Fruit fly (Drosophila melanogaster) whole organism, prepupa: Measurements from ENCODE around the gene Edc3.
A peak's percentile ranks its signal among the peaks of the same experiment; 100 is the strongest.

Source experiments
- CG10631 ChIP-seq: fragments of 200-800 bp; sonication (Bioruptor generic); optimal IDR thresholded peaks from 2 replicates; lab custom pipeline; 2016; ENCODE audit warnings: missing biosample characterization, missing genetic modification characterization
- CG10669 ChIP-seq: fragments of 200-800 bp; sonication (Bioruptor generic); optimal IDR thresholded peaks from 3 replicates; lab custom pipeline; 2018; ENCODE audit warnings: missing biosample characterization, mild to moderate bottlenecking, missing genetic modification characterization, moderate library complexity
- CG11294 ChIP-seq: fragments of 200-800 bp; sonication (Bioruptor generic); IDR thresholded peaks from 2 replicates; pipeline ENCODE4 v1.3.6; 2022; ENCODE audit warnings: missing biosample characterization, missing genetic modification characterization
- CG11762 ChIP-seq: fragments of 200-800 bp; sonication (Bioruptor generic); optimal IDR thresholded peaks from 3 replicates; lab custom pipeline; 2016; ENCODE audit warnings: missing biosample characterization, missing genetic modification characterization; ENCODE audit not compliant: insufficient read depth
- CG15336 ChIP-seq: fragments of 200-800 bp; sonication (Bioruptor generic); IDR thresholded peaks from 2 replicates; pipeline ENCODE4 v1.3.6; 2022; ENCODE audit warnings: missing biosample characterization, missing genetic modification characterization
- CG1621 ChIP-seq: fragments of 200-800 bp; sonication (Bioruptor generic); optimal IDR thresholded peaks from 3 replicates; lab custom pipeline; 2018; ENCODE audit warnings: missing biosample characterization, mild to moderate bottlenecking, missing genetic modification characterization
- CG16779 ChIP-seq: fragments of 200-800 bp; sonication (Bioruptor generic); optimal IDR thresholded peaks from 3 replicates; lab custom pipeline; 2017; ENCODE audit warnings: missing biosample characterization, mild to moderate bottlenecking, missing genetic modification characterization
- CG32006 ChIP-seq: fragments of 200-800 bp; sonication (Bioruptor generic); optimal IDR thresholded peaks from 3 replicates; lab custom pipeline; 2017; ENCODE audit warnings: missing biosample characterization, mild to moderate bottlenecking, missing genetic modification characterization
- CG3919 ChIP-seq: fragments of 200-800 bp; sonication (Bioruptor generic); optimal IDR thresholded peaks from 3 replicates; lab custom pipeline; 2016; ENCODE audit warnings: missing biosample characterization, missing genetic modification characterization
- CG4318 ChIP-seq: fragments of 200-800 bp; sonication (Bioruptor generic); optimal IDR thresholded peaks from 3 replicates; lab custom pipeline; 2017; ENCODE audit warnings: missing biosample characterization, mild to moderate bottlenecking, missing genetic modification characterization
- CG6163 ChIP-seq: fragments of 200-800 bp; sonication (Bioruptor generic); IDR thresholded peaks from 3 replicates; pipeline ENCODE4 v1.3.6; 2022; ENCODE audit warnings: missing biosample characterization, missing genetic modification characterization
- CG6276 ChIP-seq: fragments of 200-800 bp; sonication (Bioruptor generic); optimal IDR thresholded peaks from 2 replicates; lab custom pipeline; 2017; ENCODE audit warnings: missing biosample characterization, mild to moderate bottlenecking, missing genetic modification characterization
- CG6792 ChIP-seq: fragments of 200-800 bp; sonication (Bioruptor generic); optimal IDR thresholded peaks from 3 replicates; lab custom pipeline; 2016; ENCODE audit warnings: missing biosample characterization, missing genetic modification characterization
- CG6808 ChIP-seq: fragments of 200-800 bp; sonication (Bioruptor generic); optimal IDR thresholded peaks from 3 replicates; lab custom pipeline; 2017; ENCODE audit warnings: missing biosample characterization, missing genetic modification characterization, mild to moderate bottlenecking, moderate library complexity, missing genetic modification reagents
- CG6854 ChIP-seq: fragments of 200-800 bp; sonication (Bioruptor generic); optimal IDR thresholded peaks from 2 replicates; lab custom pipeline; 2017; ENCODE audit warnings: missing biosample characterization, mild to moderate bottlenecking, missing genetic modification characterization
- CG7368 ChIP-seq: fragments of 200-800 bp; sonication (Bioruptor generic); optimal IDR thresholded peaks from 3 replicates; lab custom pipeline; 2016; ENCODE audit warnings: missing biosample characterization, missing genetic modification characterization
- CG8119 ChIP-seq: fragments of 200-800 bp; sonication (Bioruptor generic); IDR thresholded peaks from 3 replicates; pipeline ENCODE4 v1.3.6; 2022; ENCODE audit warnings: missing biosample characterization, missing genetic modification characterization
- CG8319 ChIP-seq: fragments of 200-800 bp; sonication (Bioruptor generic); optimal IDR thresholded peaks from 3 replicates; lab custom pipeline; 2016; ENCODE audit warnings: missing biosample characterization, missing genetic modification characterization
- CG8632 ChIP-seq: fragments of 200-800 bp; sonication (Bioruptor generic); optimal IDR thresholded peaks from 3 replicates; lab custom pipeline; 2016; ENCODE audit warnings: missing biosample characterization, missing genetic modification characterization
- Eip75B ChIP-seq: fragments of 200-800 bp; sonication (Bioruptor generic); optimal IDR thresholded peaks from 3 replicates; lab custom pipeline; 2016; ENCODE audit warnings: missing biosample characterization, missing genetic modification characterization
- Eip93F ChIP-seq: fragments of 200-800 bp; sonication (Bioruptor generic); optimal IDR thresholded peaks from 2 replicates; lab custom pipeline; 2016; ENCODE audit warnings: missing biosample characterization, mild to moderate bottlenecking, missing genetic modification characterization
- Ets96B ChIP-seq: fragments of 200-800 bp; optimal IDR thresholded peaks from 2 replicates; lab custom pipeline; 2019; ENCODE audit warnings: missing biosample characterization, mild to moderate bottlenecking, missing genetic modification characterization, moderate library complexity
- Gug ChIP-seq: fragments of 200-800 bp; sonication (Bioruptor generic); IDR thresholded peaks from 2 replicates; pipeline ENCODE4 v1.3.6; 2022; ENCODE audit warnings: missing biosample characterization, missing genetic modification characterization
- Hr38 ChIP-seq: sonication (Bioruptor generic); optimal IDR thresholded peaks from 2 replicates; lab custom pipeline; 2016; ENCODE audit warnings: missing biosample characterization, missing genetic modification characterization
- Hr39 ChIP-seq: fragments of 200-800 bp; sonication (Bioruptor generic); optimal IDR thresholded peaks from 2 replicates; lab custom pipeline; 2016; ENCODE audit warnings: missing biosample characterization, missing genetic modification characterization
- Hr4 ChIP-seq: fragments of 200-800 bp; sonication (Bioruptor generic); optimal IDR thresholded peaks from 3 replicates; lab custom pipeline; 2016; ENCODE audit warnings: missing biosample characterization, missing genetic modification characterization
- Lpt ChIP-seq: fragments of 200-800 bp; sonication (Bioruptor generic); optimal IDR thresholded peaks from 3 replicates; lab custom pipeline; 2016; ENCODE audit warnings: missing biosample characterization, missing genetic modification characterization
- Met ChIP-seq: fragments of 200-800 bp; sonication (Bioruptor generic); optimal IDR thresholded peaks from 3 replicates; lab custom pipeline; 2016; ENCODE audit warnings: missing biosample characterization, missing genetic modification characterization
- OdsH ChIP-seq: fragments of 200-800 bp; sonication (Bioruptor generic); optimal IDR thresholded peaks from 3 replicates; lab custom pipeline; 2016; ENCODE audit warnings: missing biosample characterization, missing genetic modification characterization
- Sox102F ChIP-seq: fragments of 200-800 bp; sonication (Bioruptor generic); optimal IDR thresholded peaks from 2 replicates; lab custom pipeline; 2016; ENCODE audit warnings: missing biosample characterization, mild to moderate bottlenecking, missing genetic modification characterization
- Sox14 ChIP-seq: fragments of 200-800 bp; sonication (Bioruptor generic); optimal IDR thresholded peaks from 3 replicates; lab custom pipeline; 2016; ENCODE audit warnings: missing biosample characterization, missing genetic modification characterization
- achi ChIP-seq: fragments of 200-800 bp; sonication (Bioruptor generic); optimal IDR thresholded peaks from 3 replicates; lab custom pipeline; 2016; ENCODE audit warnings: missing biosample characterization, missing genetic modification characterization
- acj6 ChIP-seq: fragments of 200-800 bp; sonication (Bioruptor generic); optimal IDR thresholded peaks from 3 replicates; lab custom pipeline; 2016; ENCODE audit warnings: missing biosample characterization, missing genetic modification characterization
- cyc ChIP-seq: fragments of 200-800 bp; sonication (Bioruptor generic); optimal IDR thresholded peaks from 3 replicates; lab custom pipeline; 2016; ENCODE audit warnings: missing biosample characterization, missing genetic modification characterization
- dsx ChIP-seq: fragments of 200-800 bp; optimal IDR thresholded peaks from 3 replicates; lab custom pipeline; 2019; ENCODE audit warnings: missing biosample characterization, mild to moderate bottlenecking, missing genetic modification characterization, moderate library complexity; ENCODE audit not compliant: poor library complexity, severe bottlenecking
- eg ChIP-seq: fragments of 200-800 bp; sonication (Bioruptor generic); IDR thresholded peaks from 3 replicates; pipeline ENCODE4 v1.3.6; 2022; ENCODE audit warnings: missing biosample characterization, missing genetic modification characterization
- esn ChIP-seq: fragments of 200-800 bp; sonication (Bioruptor generic); optimal IDR thresholded peaks from 2 replicates; lab custom pipeline; 2016; ENCODE audit warnings: missing biosample characterization, mild to moderate bottlenecking, missing genetic modification characterization, moderate library complexity
- fd59A ChIP-seq: fragments of 200-800 bp; sonication (Bioruptor generic); optimal IDR thresholded peaks from 2 replicates; lab custom pipeline; 2017; ENCODE audit warnings: missing biosample characterization, mild to moderate bottlenecking, missing genetic modification characterization, missing genetic modification reagents
- lz ChIP-seq: fragments of 200-800 bp; sonication (Bioruptor generic); optimal IDR thresholded peaks from 3 replicates; lab custom pipeline; 2016; ENCODE audit warnings: missing biosample characterization, missing genetic modification characterization
- net ChIP-seq: fragments of 200-800 bp; sonication (Bioruptor generic); optimal IDR thresholded peaks from 3 replicates; lab custom pipeline; 2016; ENCODE audit warnings: missing biosample characterization, missing genetic modification characterization
- pdm3 ChIP-seq: fragments of 200-800 bp; sonication (Bioruptor generic); optimal IDR thresholded peaks from 3 replicates; lab custom pipeline; 2016; ENCODE audit warnings: missing biosample characterization, missing genetic modification characterization
- spab ChIP-seq: fragments of 200-800 bp; sonication (Bioruptor generic); optimal IDR thresholded peaks from 2 replicates; lab custom pipeline; 2017; ENCODE audit warnings: missing biosample characterization, mild to moderate bottlenecking, missing genetic modification characterization, missing genetic modification reagents
- ss ChIP-seq, 2 experiments: fragments of 200-800 bp; sonication (Bioruptor generic); optimal IDR thresholded peaks; 2 replicates in 1 of 2; 3 replicates in 1 of 2; lab custom pipeline; 2017 to 2018; ENCODE audit warnings: mild to moderate bottlenecking in 2 of 2, missing biosample characterization in 2 of 2, missing genetic modification characterization in 2 of 2, moderate library complexity in 1 of 2
- topi ChIP-seq: fragments of 200-800 bp; sonication (Bioruptor generic); optimal IDR thresholded peaks from 3 replicates; lab custom pipeline; 2016; ENCODE audit warnings: missing biosample characterization, missing genetic modification characterization
- vri ChIP-seq: fragments of 200-800 bp; sonication (Bioruptor generic); optimal IDR thresholded peaks from 3 replicates; lab custom pipeline; 2016; ENCODE audit warnings: missing biosample characterization, mild to moderate bottlenecking, missing genetic modification characterization

The Edc3 gene

DNA sequence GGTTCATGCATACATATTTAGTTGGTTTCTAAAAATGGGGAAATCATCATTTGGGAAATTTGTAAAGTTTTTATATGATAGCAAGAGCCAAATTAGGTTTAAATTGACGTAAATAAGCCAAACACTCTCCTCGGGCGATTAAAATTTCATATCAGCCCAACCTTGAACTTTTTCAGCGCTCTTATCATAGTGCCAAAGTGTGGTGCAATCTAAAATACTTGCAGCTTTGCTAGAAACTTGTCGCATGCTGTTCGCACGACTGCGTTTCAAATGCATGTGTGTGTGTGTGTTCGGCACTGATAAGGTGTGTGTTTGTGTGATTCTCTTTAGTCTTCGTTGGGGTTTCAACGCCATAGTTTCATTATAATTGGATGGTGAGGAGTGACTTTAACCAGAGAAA lies 22.8 kb downstream of the Edc3 start (continued):
- TF ChIP-seq CG11294 = no peak
- no peak for TF ChIP-seq eg (GFP tag; lab: Robert Waterston, UW)
- peak; percentile 31 for TF ChIP-seq vri (GFP tag; lab: Kevin White, UChicago)
- no peak for TF ChIP-seq CG6808 (GFP tag; lab: Kevin White, UChicago)
- TF ChIP-seq CG6276 (GFP tag; lab: Kevin White, UChicago) = no peak
- no peak for TF ChIP-seq CG1621 (tag; lab: Kevin White, UChicago)
- TF ChIP-seq CG7368 (GFP tag; lab: Kevin White, UChicago) = no peak
- TF ChIP-seq CG3919 = no peak
- peak; percentile 27 for TF ChIP-seq Hr4 (GFP tag; lab: Kevin White, UChicago)
- TF ChIP-seq OdsH (GFP tag; lab: Kevin White, UChicago) = no peak
- TF ChIP-seq ss (GFP tag; optimal IDR thresholded peaks at IDR 0.05; lab: Kevin White, UChicago) = no peak
- TF ChIP-seq CG6854 (GFP tag; lab: Kevin White, UChicago) = no peak
- TF ChIP-seq Ets96B (tag; lab: Kevin White, UChicago) = peak; percentile 11
- peak; percentile 13 for TF ChIP-seq pdm3 (GFP tag; lab: Kevin White, UChicago)
- no peak for TF ChIP-seq CG15336 (GFP tag; lab: Robert Waterston, UW)
- no peak for TF ChIP-seq Sox102F
- no peak for TF ChIP-seq CG10669 (GFP tag; lab: Kevin White, UChicago)
- TF ChIP-seq CG6792 (GFP tag; lab: Kevin White, UChicago) = no peak
- TF ChIP-seq Hr39 = peak; percentile 24
- TF ChIP-seq CG32006 (GFP tag; lab: Kevin White, UChicago) = peak; percentile 58
- TF ChIP-seq, all 60 proteins: peak for 18

DNA sequence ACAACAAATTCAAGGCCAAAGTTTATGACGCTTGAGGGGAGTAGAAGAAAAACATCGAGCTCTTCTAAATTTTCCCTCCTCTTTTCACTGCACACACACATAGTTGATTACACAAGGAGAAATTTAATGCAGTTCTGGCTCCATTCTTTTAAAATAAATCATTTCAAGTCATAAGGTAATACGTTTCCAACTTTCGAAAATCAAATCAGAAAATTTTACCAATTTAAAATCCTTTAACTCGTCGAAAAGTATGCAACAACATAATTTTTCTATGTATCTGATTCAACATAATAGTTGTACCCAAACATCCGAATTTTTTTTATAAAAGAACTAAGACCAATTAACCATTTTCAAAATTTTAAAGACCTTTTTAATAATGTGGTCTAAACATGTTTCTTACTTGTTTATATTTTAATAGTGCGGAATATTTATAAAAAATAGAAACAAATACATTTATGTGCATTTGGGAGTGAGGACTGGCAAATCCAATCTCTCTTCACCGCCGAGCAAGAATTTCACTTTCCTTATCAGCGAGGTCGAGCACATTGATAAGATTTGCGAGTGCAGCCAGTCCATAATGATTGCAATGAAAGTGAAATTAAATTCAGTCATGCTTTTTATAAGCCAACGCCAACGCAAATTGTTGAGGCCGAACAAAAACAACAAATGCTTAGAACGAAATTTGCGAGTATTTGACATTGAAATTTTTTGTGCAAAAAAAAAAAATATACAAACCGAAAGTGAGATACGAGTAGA lies 23.5 kb downstream of the Edc3 start:
- no peak for TF ChIP-seq CG1621 (tag; lab: Kevin White, UChicago)
- TF ChIP-seq cyc (GFP tag; lab: Kevin White, UChicago) = peak; percentile 43
- peak; percentile 41 for TF ChIP-seq CG8319 (GFP tag; lab: Kevin White, UChicago)
- peak; percentile 45 for TF ChIP-seq achi (GFP tag; lab: Kevin White, UChicago)
- peak; percentile 58 for TF ChIP-seq Sox102F
- no peak for TF ChIP-seq CG11294
- TF ChIP-seq Eip93F (GFP tag; lab: Kevin White, UChicago) = peak; percentile 68
- peak; percentile 39 for TF ChIP-seq Sox14 (GFP tag; lab: Kevin White, UChicago)
- TF ChIP-seq Met (GFP tag; lab: Kevin White, UChicago) = peak; percentile 65
- peak; percentile 25; the same call in 1 of the 3 replicates for TF ChIP-seq CG8119 (GFP tag; lab: Robert Waterston, UW)
- TF ChIP-seq esn (GFP tag; lab: Kevin White, UChicago) = peak; percentile 71
- no peak for TF ChIP-seq CG4318 (GFP tag; lab: Kevin White, UChicago)
- no peak for TF ChIP-seq ss (GFP tag; optimal IDR thresholded peaks at IDR 0.05; lab: Kevin White, UChicago)
- TF ChIP-seq Hr38 (GFP tag; lab: Kevin White, UChicago) = no peak
- TF ChIP-seq CG3919 = peak; percentile 55
- no peak for TF ChIP-seq CG6163 (GFP tag; lab: Robert Waterston, UW)
- peak; percentile 44 for TF ChIP-seq Ets96B (tag; lab: Kevin White, UChicago)
- TF ChIP-seq vri (GFP tag; lab: Kevin White, UChicago) = peak; percentile 14
- TF ChIP-seq CG10631 (GFP tag; lab: Kevin White, UChicago) = peak; percentile 49
- TF ChIP-seq Lpt (GFP tag; lab: Kevin White, UChicago) = no peak
- peak; percentile 45 for TF ChIP-seq CG10669 (GFP tag; lab: Kevin White, UChicago)
- no peak for TF ChIP-seq CG6276 (GFP tag; lab: Kevin White, UChicago)
- peak; percentile 56 for TF ChIP-seq CG8632 (GFP tag; lab: Kevin White, UChicago)
- TF ChIP-seq eg (GFP tag; lab: Robert Waterston, UW) = 0 out of 3 replicates have a peak, but pooled peaks have one; percentile 24
- TF ChIP-seq spab (GFP tag; lab: Kevin White, UChicago) = peak; percentile 24
- TF ChIP-seq CG16779 (tag; lab: Kevin White, UChicago) = no peak
- peak; percentile 48 for TF ChIP-seq OdsH (GFP tag; lab: Kevin White, UChicago)
- TF ChIP-seq lz (GFP tag; lab: Kevin White, UChicago) = peak; percentile 25
- TF ChIP-seq CG7368 (GFP tag; lab: Kevin White, UChicago) = no peak
- peak; percentile 54 for TF ChIP-seq CG32006 (GFP tag; lab: Kevin White, UChicago)
- TF ChIP-seq dsx (GFP tag; lab: Kevin White, UChicago) = peak; percentile 22
- TF ChIP-seq topi (GFP tag; lab: Kevin White, UChicago) = peak; percentile 43
- no peak for TF ChIP-seq fd59A (GFP tag; lab: Kevin White, UChicago)
- peak; percentile 63 for TF ChIP-seq acj6 (GFP tag; lab: Kevin White, UChicago)
- peak; percentile 46 for TF ChIP-seq net (GFP tag; lab: Kevin White, UChicago)
- peak; percentile 41 for TF ChIP-seq Eip75B (GFP tag; lab: Kevin White, UChicago)
- peak; percentile 54 for TF ChIP-seq pdm3 (GFP tag; lab: Kevin White, UChicago)
- TF ChIP-seq CG6808 (GFP tag; lab: Kevin White, UChicago) = peak; percentile 11
- no peak for TF ChIP-seq CG11762 (GFP tag; lab: Kevin White, UChicago)
- no peak for TF ChIP-seq Gug (GFP tag; lab: Robert Waterston, UW)
